ENCODE assay signal across 1 fruit fly cellular context in the genomic region with DNA sequence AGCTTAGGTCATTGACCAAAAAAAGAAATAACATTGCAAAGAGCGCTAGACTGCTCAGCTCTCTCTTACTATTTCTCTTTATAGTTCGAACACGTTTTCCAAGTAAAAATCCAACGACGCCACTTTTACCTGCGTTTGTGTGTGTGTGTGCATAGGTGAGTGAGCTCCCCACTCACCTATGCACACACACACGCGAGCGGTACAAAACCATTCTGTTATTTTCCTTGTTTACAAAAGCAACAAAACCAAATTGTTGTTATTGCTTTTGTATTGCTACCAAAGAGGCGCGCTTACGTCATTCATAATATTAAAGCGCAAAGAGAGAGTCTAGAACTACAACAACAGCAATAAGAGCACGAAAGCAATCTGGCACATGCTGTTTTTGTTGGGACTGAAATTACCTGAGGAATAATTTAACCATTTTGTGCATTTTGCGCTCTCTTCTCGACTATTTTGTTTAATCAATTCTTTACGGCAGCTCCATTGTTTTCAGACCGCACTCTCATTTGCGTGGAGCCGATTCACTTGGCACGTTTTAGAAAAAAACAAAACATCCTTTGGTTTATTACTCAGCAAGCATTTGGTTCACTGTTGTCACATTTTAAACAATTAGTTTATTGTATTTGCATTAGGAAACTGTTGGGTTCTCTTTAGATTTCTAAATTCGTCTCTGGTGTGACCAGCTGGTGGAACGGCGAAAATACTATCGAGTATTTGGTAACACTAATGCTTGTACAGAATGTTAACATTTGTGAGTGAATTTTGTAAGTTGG.
TF ChIP-seq lines count a peak whose summit lies in the region.

Gene raw (minus strand): TSS at position 677 of the 773 bp plus-strand sequence.

TF ChIP-seq in whole organism, embryonic, 481 proteins besides CTCF, POLR2A, EP300 and RAD21 (continued from another document and continues in another):
- TF ChIP-seq E2f2 (GFP tag; IDR thresholded peaks at IDR 0.05; lab: Robert Waterston, UW) (0 out of 2 replicates have a peak, but pooled peaks have one; percentile 10), sob (GFP tag; IDR thresholded peaks at IDR 0.05; lab: Robert Waterston, UW) (peak; percentile 46; the same call in 1 of the 2 replicates), ase (GFP tag; IDR thresholded peaks at IDR 0.05; lab: Robert Waterston, UW) (no peak), Atf-2 (GFP tag; optimal IDR thresholded peaks at IDR 0.05; lab: Kevin White, UChicago) (no peak), MESR4 (GFP tag; optimal IDR thresholded peaks at IDR 0.05; lab: Kevin White, UChicago) (peak; percentile 65), Dad (GFP tag; optimal IDR thresholded peaks at IDR 0.05; lab: Kevin White, UChicago) (no peak), CG11093 (GFP tag; IDR thresholded peaks at IDR 0.05; lab: Robert Waterston, UW) (no peak), CG34376 (GFP tag; optimal IDR thresholded peaks at IDR 0.05; lab: Kevin White, UChicago) (peak; percentile 70), Doc2 (GFP tag; IDR thresholded peaks at IDR 0.05; lab: Robert Waterston, UW) (no peak), CG14860 (GFP tag; IDR thresholded peaks at IDR 0.05; lab: Robert Waterston, UW; ENCODE audit: partially characterized antibody) (no peak), cas (GFP tag; IDR thresholded peaks at IDR 0.05; lab: Robert Waterston, UW) (no peak), sug (tag; optimal IDR thresholded peaks at IDR 0.05; lab: Kevin White, UChicago) (peak; percentile 53), CG14014 (GFP tag; IDR thresholded peaks at IDR 0.05; lab: Robert Waterston, UW) (no peak), CG2875 (GFP tag; optimal IDR thresholded peaks at IDR 0.05; lab: Kevin White, UChicago) (no peak), Gsc (GFP tag; IDR thresholded peaks at IDR 0.05; lab: Robert Waterston, UW) (no peak), CG4617 (GFP tag; optimal IDR thresholded peaks at IDR 0.05; lab: Kevin White, UChicago; ENCODE audit: borderline replicate concordance) (peak; percentile 16), bcd (GFP tag; optimal IDR thresholded peaks at IDR 0.05; lab: Kevin White, UChicago) (no peak), CG9437 (GFP tag; optimal IDR thresholded peaks at IDR 0.05; lab: Kevin White, UChicago) (peak; percentile 19), sima (GFP tag; optimal IDR thresholded peaks at IDR 0.05; lab: Kevin White, UChicago) (no peak), dan (GFP tag; IDR thresholded peaks at IDR 0.05; lab: Robert Waterston, UW) (no peak), HmgD (GFP tag; optimal IDR thresholded peaks at IDR 0.05; lab: Kevin White, UChicago) (peak; percentile 14), dmrt99B (tag; optimal IDR thresholded peaks at IDR 0.05; lab: Kevin White, UChicago) (no peak), CG10209 (GFP tag; optimal IDR thresholded peaks at IDR 0.05; lab: Kevin White, UChicago) (no peak), Mes4 (GFP tag; optimal IDR thresholded peaks at IDR 0.05; lab: Kevin White, UChicago) (no peak), CG12744 (GFP tag; optimal IDR thresholded peaks at IDR 0.05; lab: Kevin White, UChicago) (no peak), croc (GFP tag; conservative IDR thresholded peaks at IDR 0.05; lab: Robert Waterston, UW) (no peak), pan (optimal IDR thresholded peaks at IDR 0.05; lab: Kevin White, UChicago) (no peak), pan (GFP tag; optimal IDR thresholded peaks at IDR 0.05 in 1 of 2, IDR thresholded peaks at IDR 0.05 in 1 of 2) (no peak), kni (GFP tag; optimal IDR thresholded peaks at IDR 0.05; lab: Kevin White, UChicago) (peak; percentile 77), esg (GFP tag; conservative IDR thresholded peaks at IDR 0.05; lab: Robert Waterston, UW) (no peak), CG8924 (tag; optimal IDR thresholded peaks at IDR 0.05; lab: Kevin White, UChicago) (peak; percentile 85), CG32767 (GFP tag; IDR thresholded peaks at IDR 0.05; lab: Robert Waterston, UW) (no peak), CG12391 (tag; optimal IDR thresholded peaks at IDR 0.05; lab: Kevin White, UChicago) (no peak), CG11456 (GFP tag; IDR thresholded peaks at IDR 0.05; lab: Robert Waterston, UW) (no peak), CG6654 (GFP tag; optimal IDR thresholded peaks at IDR 0.05; lab: Kevin White, UChicago) (no peak), sens-2 (GFP tag; IDR thresholded peaks at IDR 0.05; lab: Robert Waterston, UW) (no peak; the same call in 1 of the 2 replicates), cato (GFP tag; optimal IDR thresholded peaks at IDR 0.05; lab: Kevin White, UChicago; ENCODE audit: borderline replicate concordance) (no peak), Adf1 (GFP tag; IDR thresholded peaks at IDR 0.05; lab: Robert Waterston, UW) (0 out of 2 replicates have a peak, but pooled peaks have one; percentile 13), tap (tag; optimal IDR thresholded peaks at IDR 0.05; lab: Kevin White, UChicago) (no peak), az2 (GFP tag; optimal IDR thresholded peaks at IDR 0.05; lab: Kevin White, UChicago) (no peak), PHDP (tag; optimal IDR thresholded peaks at IDR 0.05; lab: Kevin White, UChicago) (peak; percentile 41), CG2678 (tag; optimal IDR thresholded peaks at IDR 0.05; lab: Kevin White, UChicago) (peak; percentile 18), CG6175 (GFP tag; IDR thresholded peaks at IDR 0.05; lab: Robert Waterston, UW) (no peak), grau (tag; optimal IDR thresholded peaks at IDR 0.05; lab: Kevin White, UChicago) (no peak), CG12071 (GFP tag; optimal IDR thresholded peaks at IDR 0.05; lab: Kevin White, UChicago) (peak; percentile 3), CG2199 (GFP tag; IDR thresholded peaks at IDR 0.05; lab: Robert Waterston, UW) (0 out of 3 replicates have a peak, but pooled peaks have one; percentile 3), Pdp1 (GFP tag; optimal IDR thresholded peaks at IDR 0.05; lab: Kevin White, UChicago) (peak in 1 of 2 experiments; percentile 99), Meics (GFP tag; optimal IDR thresholded peaks at IDR 0.05; lab: Kevin White, UChicago) (no peak), Hmx (GFP tag; optimal IDR thresholded peaks at IDR 0.05; lab: Kevin White, UChicago) (no peak), CG9797 (GFP tag; optimal IDR thresholded peaks at IDR 0.05; lab: Kevin White, UChicago) (peak; percentile 68), Dbx (GFP tag; IDR thresholded peaks at IDR 0.05; lab: Robert Waterston, UW) (peak; percentile 29; the same call in 1 of the 3 replicates), CG10979 (tag; optimal IDR thresholded peaks at IDR 0.05; lab: Kevin White, UChicago) (no peak), CG3726 (GFP tag; IDR thresholded peaks at IDR 0.05; lab: Robert Waterston, UW) (no peak), Ets65A (GFP tag; lab: Kevin White, UChicago) (no peak), zfh1 (GFP tag; IDR thresholded peaks at IDR 0.05; lab: Robert Waterston, UW) (no peak), vfl (GFP tag; optimal IDR thresholded peaks at IDR 0.05; lab: Kevin White, UChicago) (no peak), tna (GFP tag; IDR thresholded peaks at IDR 0.05; lab: Robert Waterston, UW; ENCODE audit: partially characterized antibody) (no peak), hbn (GFP tag; IDR thresholded peaks at IDR 0.05; lab: Robert Waterston, UW; ENCODE audit: partially characterized antibody) (no peak), gem (tag; optimal IDR thresholded peaks at IDR 0.05; lab: Kevin White, UChicago) (no peak), CG17385 (GFP tag; optimal IDR thresholded peaks at IDR 0.05; lab: Kevin White, UChicago) (peak; percentile 52), bsh (GFP tag; optimal IDR thresholded peaks at IDR 0.05; lab: Kevin White, UChicago) (no peak), CG4404 (GFP tag; IDR thresholded peaks at IDR 0.05; lab: Robert Waterston, UW) (no peak), gro (GFP tag; optimal IDR thresholded peaks at IDR 0.05; lab: Kevin White, UChicago) (peak; percentile 17), CG12219 (GFP tag; optimal IDR thresholded peaks at IDR 0.05; lab: Kevin White, UChicago) (peak; percentile 17), Trl (optimal IDR thresholded peaks at IDR 0.05; lab: Kevin White, UChicago) (peak; percentile 83 to 97), Trl (GFP tag; optimal IDR thresholded peaks at IDR 0.05; lab: Kevin White, UChicago) (peak; percentile 5), CG1832 (GFP tag; optimal IDR thresholded peaks at IDR 0.05; lab: Kevin White, UChicago) (no peak), scrt (GFP tag; optimal IDR thresholded peaks at IDR 0.05; lab: Kevin White, UChicago) (peak; percentile 5), Vsx1 (GFP tag; optimal IDR thresholded peaks at IDR 0.05; lab: Kevin White, UChicago) (peak; percentile 48), Hand (GFP tag; optimal IDR thresholded peaks at IDR 0.05; lab: Kevin White, UChicago) (peak; percentile 47), CG13287 (GFP tag; IDR thresholded peaks at IDR 0.05; lab: Robert Waterston, UW; ENCODE audit: partially characterized antibody) (peak; percentile 28), CG4328 (GFP tag; optimal IDR thresholded peaks at IDR 0.05; lab: Kevin White, UChicago) (no peak), lola (GFP tag; optimal IDR thresholded peaks at IDR 0.05; lab: Kevin White, UChicago) (no peak), CG5953 (GFP tag; IDR thresholded peaks at IDR 0.05; lab: Robert Waterston, UW) (no peak), Oaz (GFP tag; IDR thresholded peaks at IDR 0.05; lab: Robert Waterston, UW) (no peak), Med (GFP tag; lab: Kevin White, UChicago) (peak; percentile 75), CG31441 (GFP tag; IDR thresholded peaks at IDR 0.05; lab: Robert Waterston, UW) (no peak), fd96Cb (tag; optimal IDR thresholded peaks at IDR 0.05; lab: Kevin White, UChicago) (no peak), run (tag; optimal IDR thresholded peaks at IDR 0.05; lab: Kevin White, UChicago) (no peak), Asciz (GFP tag; optimal IDR thresholded peaks at IDR 0.05; lab: Kevin White, UChicago) (no peak), CG31388 (GFP tag; optimal IDR thresholded peaks at IDR 0.05; lab: Kevin White, UChicago) (no peak), lov (optimal IDR thresholded peaks at IDR 0.05; lab: Kevin White, UChicago) (no peak), lov (GFP tag; IDR thresholded peaks at IDR 0.05; lab: Robert Waterston, UW) (0 out of 3 replicates have a peak, but pooled peaks have one; percentile 28), CG15514 (GFP tag; optimal IDR thresholded peaks at IDR 0.05; lab: Kevin White, UChicago) (no peak), CrebB (tag; optimal IDR thresholded peaks at IDR 0.05; lab: Kevin White, UChicago) (peak; percentile 40), CG9609 (GFP tag; optimal IDR thresholded peaks at IDR 0.05; lab: Kevin White, UChicago) (no peak), zfh2 (GFP tag; optimal IDR thresholded peaks at IDR 0.05; lab: Kevin White, UChicago) (no peak), sens (GFP tag; lab: Kevin White, UChicago) (peak; percentile 85), CG12769 (tag; optimal IDR thresholded peaks at IDR 0.05; lab: Kevin White, UChicago) (no peak), inv (GFP tag; IDR thresholded peaks at IDR 0.05; lab: Robert Waterston, UW; ENCODE audit: partially characterized antibody) (no peak), CG17802 (tag; optimal IDR thresholded peaks at IDR 0.05; lab: Kevin White, UChicago) (no peak), CG1529 (GFP tag; optimal IDR thresholded peaks at IDR 0.05; lab: Kevin White, UChicago) (no peak), CG14667 (GFP tag; IDR thresholded peaks at IDR 0.05; lab: Robert Waterston, UW) (no peak), nerfin-1 (tag; optimal IDR thresholded peaks at IDR 0.05; lab: Kevin White, UChicago) (peak; percentile 39), BtbVII (GFP tag; optimal IDR thresholded peaks at IDR 0.05; lab: Kevin White, UChicago) (peak; percentile 83), CG3281 (GFP tag; optimal IDR thresholded peaks at IDR 0.05; lab: Kevin White, UChicago) (peak; percentile 12), CG4854 (GFP tag; optimal IDR thresholded peaks at IDR 0.05; lab: Kevin White, UChicago) (peak; percentile 4), CG6813 (GFP tag; optimal IDR thresholded peaks at IDR 0.05; lab: Kevin White, UChicago) (peak; percentile 6), CoRest (tag; optimal IDR thresholded peaks at IDR 0.05; lab: Kevin White, UChicago) (no peak), CG31365 (tag; optimal IDR thresholded peaks at IDR 0.05; lab: Kevin White, UChicago) (peak; percentile 20), Fer1 (GFP tag; optimal IDR thresholded peaks at IDR 0.05; lab: Kevin White, UChicago) (peak; percentile 66), Hr78 (GFP tag; optimal IDR thresholded peaks at IDR 0.05; lab: Kevin White, UChicago) (no peak), CG18599 (GFP tag; optimal IDR thresholded peaks at IDR 0.05; lab: Kevin White, UChicago) (no peak), Rx (GFP tag; IDR thresholded peaks at IDR 0.05; lab: Robert Waterston, UW) (no peak), CG10274 (GFP tag; optimal IDR thresholded peaks at IDR 0.05; lab: Kevin White, UChicago) (no peak), HHEX (GFP tag; optimal IDR thresholded peaks at IDR 0.05; lab: Kevin White, UChicago) (no peak), CG34224 (GFP tag; IDR thresholded peaks at IDR 0.05; lab: Robert Waterston, UW; ENCODE audit: partially characterized antibody) (0 out of 3 replicates have a peak, but pooled peaks have one; percentile 37), peb (GFP tag; IDR thresholded peaks at IDR 0.05; lab: Robert Waterston, UW) (no peak), CG13894 (tag; optimal IDR thresholded peaks at IDR 0.05; lab: Kevin White, UChicago) (peak; percentile 46), cwo (GFP tag; optimal IDR thresholded peaks at IDR 0.05; lab: Kevin White, UChicago) (peak; percentile 43), Sox100B (GFP tag; optimal IDR thresholded peaks at IDR 0.05; lab: Kevin White, UChicago) (no peak), ci (GFP tag; IDR thresholded peaks at IDR 0.05; lab: Robert Waterston, UW) (no peak), jing (GFP tag; optimal IDR thresholded peaks at IDR 0.05; lab: Kevin White, UChicago) (no peak), CG18476 (GFP tag; optimal IDR thresholded peaks at IDR 0.05; lab: Kevin White, UChicago) (no peak), CG33557 (GFP tag; optimal IDR thresholded peaks at IDR 0.05; lab: Kevin White, UChicago) (peak; percentile 9), Lpt (GFP tag; optimal IDR thresholded peaks at IDR 0.05; lab: Kevin White, UChicago) (no peak), NC2α (GFP tag; optimal IDR thresholded peaks at IDR 0.05; lab: Kevin White, UChicago) (no peak), Doc3 (GFP tag; IDR thresholded peaks at IDR 0.05; lab: Robert Waterston, UW; ENCODE audit: partially characterized antibody) (no peak), disco-r (GFP tag; optimal IDR thresholded peaks at IDR 0.05; lab: Kevin White, UChicago) (no peak), ATbp (GFP tag; optimal IDR thresholded peaks at IDR 0.05; lab: Kevin White, UChicago) (peak; percentile 24), Hmr (GFP tag; optimal IDR thresholded peaks at IDR 0.05; lab: Kevin White, UChicago) (peak; percentile 29), sna (GFP tag; IDR thresholded peaks at IDR 0.05; lab: Robert Waterston, UW; ENCODE audit: partially characterized antibody) (0 out of 2 replicates have a peak, but pooled peaks have one; percentile 36), stc (GFP tag; IDR thresholded peaks at IDR 0.05; lab: Robert Waterston, UW) (no peak), phol (tag; optimal IDR thresholded peaks at IDR 0.05; lab: Kevin White, UChicago) (no peak)
